Worm (Caenorhabditis elegans) whole organism, L4 larva: ENCODE results near the gene slc-25A21.
A peak's percentile ranks its signal among the peaks of the same experiment; 100 is the strongest.

Experiments
- F26F4.8 ChIP-seq: fragments of 200-800 bp; sonication (Bioruptor generic); conservative IDR thresholded peaks from 2 replicates; pipeline ENCODE4 v1.3.6; 2022; ENCODE audit warnings: missing genetic modification characterization, missing compliant biosample characterization
- F44E2.7 ChIP-seq: fragments of 200-800 bp; sonication (Bioruptor generic); IDR thresholded peaks from 2 replicates; pipeline ENCODE4 v2.1.2; 2022; ENCODE audit warnings: missing genetic modification characterization, missing compliant biosample characterization
- F49E8.2 ChIP-seq: sonication (generic microtip); optimal IDR thresholded peaks from 2 replicates; lab custom pipeline; 2016; ENCODE audit warnings: missing compliant biosample characterization, mild to moderate bottlenecking, missing genetic modification characterization, borderline replicate concordance
- T20F7.1 ChIP-seq: fragments of 200-800 bp; sonication (Bioruptor generic); optimal IDR thresholded peaks from 2 replicates; lab custom pipeline; 2018; ENCODE audit warnings: mild to moderate bottlenecking, missing genetic modification characterization, missing compliant biosample characterization
- ceh-28 ChIP-seq: fragments of 150-350 bp; optimal IDR thresholded peaks from 2 replicates; lab custom pipeline; 2014; ENCODE audit warnings: missing biosample characterization, missing genetic modification reagents, missing genetic modification characterization
- ceh-82 ChIP-seq: sonication (generic microtip); optimal IDR thresholded peaks from 2 replicates; lab custom pipeline; 2017; ENCODE audit warnings: missing biosample characterization, missing genetic modification characterization
- daf-16 ChIP-seq, 3 experiments: sonication (generic microtip); optimal IDR thresholded peaks; 2 replicates each; lab custom pipeline; 2016 to 2017; ENCODE audit warnings: missing genetic modification characterization in 3 of 3, missing genetic modification reagents in 3 of 3, mild to moderate bottlenecking in 2 of 3, missing compliant biosample characterization in 2 of 3, missing biosample characterization in 1 of 3, moderate library complexity in 1 of 3
- dmd-6 ChIP-seq: fragments of 200-800 bp; sonication (Bioruptor generic); IDR thresholded peaks from 2 replicates; pipeline ENCODE4 v1.3.6; 2022; ENCODE audit warnings: missing genetic modification reagents, missing genetic modification characterization, missing compliant biosample characterization
- dmd-9 ChIP-seq: fragments of 200-800 bp; sonication (Bioruptor generic); IDR thresholded peaks from 2 replicates; pipeline ENCODE4 v1.3.6; 2022; ENCODE audit warnings: missing genetic modification reagents, missing genetic modification characterization, missing compliant biosample characterization
- dpl-1 ChIP-seq: fragments of 150-350 bp; optimal IDR thresholded peaks from 2 replicates; lab custom pipeline; 2014; ENCODE audit warnings: missing biosample characterization, missing genetic modification reagents, missing genetic modification characterization
- dve-1 ChIP-seq: sonication (generic microtip); optimal IDR thresholded peaks from 2 replicates; lab custom pipeline; 2017; ENCODE audit warnings: antibody characterized with exemption, mild to moderate bottlenecking, missing genetic modification characterization, missing compliant biosample characterization; ENCODE audit not compliant: insufficient read depth
- egl-43 ChIP-seq: fragments of 200-800 bp; sonication (Bioruptor generic); IDR thresholded peaks from 2 replicates; pipeline ENCODE4 v1.3.6; 2022; ENCODE audit warnings: missing genetic modification reagents, missing genetic modification characterization, missing compliant biosample characterization
- gei-8 ChIP-seq: fragments of 200-800 bp; sonication (Bioruptor generic); optimal IDR thresholded peaks from 2 replicates; lab custom pipeline; 2018; ENCODE audit warnings: mild to moderate bottlenecking, missing genetic modification characterization, missing compliant biosample characterization
- hif-1 ChIP-seq, 2 experiments: sonication (generic microtip); optimal IDR thresholded peaks; 2 replicates each; lab custom pipeline; 2016 to 2017; ENCODE audit warnings: missing compliant biosample characterization in 2 of 2, missing genetic modification characterization in 2 of 2, missing genetic modification reagents in 2 of 2, missing genotype in 2 of 2, mild to moderate bottlenecking in 1 of 2
- hlh-11 ChIP-seq: fragments of 200-800 bp; sonication (Bioruptor generic); optimal IDR thresholded peaks from 2 replicates; lab custom pipeline; 2018; ENCODE audit warnings: mild to moderate bottlenecking, missing genetic modification characterization, missing compliant biosample characterization
- hlh-30 ChIP-seq: sonication (generic microtip); optimal IDR thresholded peaks from 2 replicates; lab custom pipeline; 2017; ENCODE audit warnings: antibody characterized with exemption, mild to moderate bottlenecking, missing genetic modification characterization, missing compliant biosample characterization; ENCODE audit not compliant: insufficient read depth
- hmg-1.1 ChIP-seq: fragments of 200-800 bp; sonication (Bioruptor generic); IDR thresholded peaks from 2 replicates; pipeline ENCODE4 v1.3.6; 2022; ENCODE audit warnings: missing genetic modification reagents, missing genetic modification characterization, missing compliant biosample characterization
- jun-1 ChIP-seq: fragments of 150-350 bp; optimal IDR thresholded peaks from 2 replicates; lab custom pipeline; 2014; ENCODE audit warnings: missing biosample characterization, missing genetic modification reagents, missing genetic modification characterization
- lin-13 ChIP-seq: fragments of 150-350 bp; optimal IDR thresholded peaks from 2 replicates; lab custom pipeline; 2014; ENCODE audit warnings: missing biosample characterization, missing genetic modification reagents, missing genetic modification characterization
- mdl-1 ChIP-seq, 2 experiments: fragments of 150-350 bp in 1 of 2; sonication (generic microtip) in 1 of 2; optimal IDR thresholded peaks; 2 replicates each; lab custom pipeline; 2014 to 2017; ENCODE audit warnings: missing biosample characterization in 2 of 2, missing genetic modification characterization in 2 of 2
- mdt-29 ChIP-seq: fragments of 200-800 bp; sonication (Bioruptor generic); IDR thresholded peaks from 2 replicates; pipeline ENCODE4 v1.3.6; 2022; ENCODE audit warnings: missing genetic modification reagents, missing genetic modification characterization, missing compliant biosample characterization
- mep-1 ChIP-seq: fragments of 150-350 bp; sonication (generic microtip); optimal IDR thresholded peaks from 3 replicates; lab custom pipeline; 2014; ENCODE audit warnings: missing biosample characterization, missing genetic modification characterization
- mes-2 ChIP-seq: sonication (generic microtip); optimal IDR thresholded peaks from 2 replicates; lab custom pipeline; 2016; ENCODE audit warnings: missing genotype, mild to moderate bottlenecking, missing genetic modification characterization, missing compliant biosample characterization; ENCODE audit not compliant: poor library complexity, severe bottlenecking
- nhr-102 ChIP-seq: sonication (generic microtip); optimal IDR thresholded peaks from 2 replicates; lab custom pipeline; 2016; ENCODE audit warnings: mild to moderate bottlenecking, missing genetic modification characterization, moderate library complexity, missing compliant biosample characterization
- nhr-28 ChIP-seq: fragments of 150-350 bp; optimal IDR thresholded peaks from 2 replicates; lab custom pipeline; 2014; ENCODE audit warnings: missing biosample characterization, missing genetic modification characterization
- nhr-42 ChIP-seq: fragments of 200-800 bp; sonication (Bioruptor generic); IDR thresholded peaks from 2 replicates; pipeline ENCODE4 v1.3.6; 2022; ENCODE audit warnings: missing genetic modification characterization, missing compliant biosample characterization
- nhr-6 ChIP-seq: fragments of 150-350 bp; optimal IDR thresholded peaks from 2 replicates; lab custom pipeline; 2014; ENCODE audit warnings: missing biosample characterization, missing genetic modification characterization
- nhr-77 ChIP-seq: fragments of 150-350 bp; optimal IDR thresholded peaks from 2 replicates; lab custom pipeline; 2014; ENCODE audit warnings: missing biosample characterization, missing genetic modification characterization
- php-3 ChIP-seq: fragments of 200-800 bp; sonication (Bioruptor generic); IDR thresholded peaks from 2 replicates; pipeline ENCODE4 v1.3.6; 2022; ENCODE audit warnings: missing genetic modification reagents, missing genetic modification characterization, missing compliant biosample characterization
- pqm-1 ChIP-seq: sonication (generic microtip); optimal IDR thresholded peaks from 2 replicates; lab custom pipeline; 2017; ENCODE audit warnings: missing biosample characterization, missing genetic modification characterization
- sdz-12 ChIP-seq: fragments of 200-800 bp; sonication (Bioruptor generic); optimal IDR thresholded peaks from 2 replicates; lab custom pipeline; 2018; ENCODE audit warnings: mild to moderate bottlenecking, missing genetic modification characterization, missing compliant biosample characterization
- set-16 ChIP-seq: fragments of 200-800 bp; sonication (Bioruptor generic); IDR thresholded peaks from 2 replicates; pipeline ENCODE4 v1.3.6; 2022; ENCODE audit warnings: missing genetic modification reagents, missing genetic modification characterization, missing compliant biosample characterization
- tra-1 ChIP-seq: fragments of 200-800 bp; sonication (Bioruptor generic); IDR thresholded peaks from 2 replicates; pipeline ENCODE4 v1.3.6; 2022; ENCODE audit warnings: missing genetic modification reagents, missing genetic modification characterization, missing compliant biosample characterization
- unc-62 ChIP-seq, 3 experiments: fragments of 150-350 bp in 1 of 3; sonication (generic microtip); optimal IDR thresholded peaks in 2 of 3; peaks in 1 of 3; 1 replicate in 1 of 3; 2 replicates in 2 of 3; lab custom pipeline; 2014 to 2017; ENCODE audit warnings: missing biosample characterization in 3 of 3, missing genetic modification characterization in 3 of 3, missing genetic modification reagents in 3 of 3, missing genotype in 1 of 3
- vab-7 ChIP-seq: fragments of 200-800 bp; sonication (Bioruptor generic); IDR thresholded peaks from 2 replicates; pipeline ENCODE4 v1.3.6; 2022; ENCODE audit warnings: missing genetic modification reagents, missing genetic modification characterization, missing compliant biosample characterization

Gene slc-25A21

ce11 chrX:16189227-16189906 is at the start of gene slc-25A21:
slc-25A21 (plus strand) TSS chrX:16189856.
- no peak for TF ChIP-seq pqm-1 (tag; lab: Kevin White, UChicago)
- no peak for TF ChIP-seq daf-16 (GFP tag; optimal IDR thresholded peaks at IDR 0.05; lab: Kevin White, UChicago)
- TF ChIP-seq daf-16 (tag; optimal IDR thresholded peaks at IDR 0.05; lab: Kevin White, UChicago): peak; percentile 22
- peak; percentile 14 for TF ChIP-seq nhr-28
- TF ChIP-seq tra-1 (GFP tag; lab: Robert Waterston, UW): no peak
- TF ChIP-seq dmd-6 (GFP tag; lab: Robert Waterston, UW): peak; percentile 9; the same call in 1 of the 2 replicates
- peak in 1 of 2 experiments; percentile 30 for TF ChIP-seq mdl-1 (tag; optimal IDR thresholded peaks at IDR 0.05; lab: Kevin White, UChicago)
- TF ChIP-seq, all 104 proteins: peak for 4

DNA sequence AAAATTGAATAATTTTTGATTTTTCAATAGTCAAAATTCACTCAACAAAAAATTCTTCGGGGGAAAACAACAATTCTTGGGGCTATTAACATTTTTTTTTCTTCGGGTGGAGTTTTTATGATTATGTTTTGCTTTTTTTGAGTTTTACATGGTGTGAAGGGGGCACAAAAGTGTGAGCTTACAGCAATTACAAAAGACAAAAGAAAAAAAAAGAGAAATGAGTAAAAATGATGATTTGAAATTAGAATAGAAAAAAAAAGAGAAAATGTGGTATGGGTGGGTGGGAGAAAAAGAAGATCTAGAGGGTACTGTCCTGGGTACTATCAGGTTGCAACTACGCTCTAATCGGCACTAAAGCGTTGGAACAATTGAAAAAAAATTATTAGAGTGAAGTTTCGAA is 48.8 kb upstream of the slc-25A21 start:
- no peak for TF ChIP-seq mep-1 (tag; lab: Kevin White, UChicago)
- TF ChIP-seq unc-62 (GFP tag; optimal IDR thresholded peaks at IDR 0.05 in 1 of 2; lab: Kevin White, UChicago): peak in 1 of 2 experiments; percentile 92
- TF ChIP-seq unc-62 (tag; optimal IDR thresholded peaks at IDR 0.05; lab: Kevin White, UChicago): no peak

ce11 chrX:16143853-16144252 is 45.8 kb upstream of the slc-25A21 start:
- no peak for TF ChIP-seq nhr-6 (tag; lab: Kevin White, UChicago)
- TF ChIP-seq mep-1 (tag; lab: Kevin White, UChicago): peak; percentile 26
- peak; percentile 35 for TF ChIP-seq hlh-11
- peak; percentile 56 for TF ChIP-seq hlh-30
- no peak for TF ChIP-seq php-3 (GFP tag; lab: Robert Waterston, UW)
- TF ChIP-seq F26F4.8: no peak
- no peak for TF ChIP-seq jun-1 (tag; lab: Kevin White, UChicago)
- no peak for TF ChIP-seq dmd-9 (GFP tag; lab: Robert Waterston, UW)
- peak in 1 of 2 experiments; percentile 20 for TF ChIP-seq hif-1 (tag; optimal IDR thresholded peaks at IDR 0.05; lab: Kevin White, UChicago)
- peak; percentile 60 for TF ChIP-seq nhr-28
- TF ChIP-seq mes-2 (tag; lab: Kevin White, UChicago): peak; percentile 20
- TF ChIP-seq ceh-28 (tag; lab: Kevin White, UChicago): peak; percentile 31
- TF ChIP-seq gei-8: no peak
- TF ChIP-seq nhr-102 (tag; lab: Kevin White, UChicago): no peak
- TF ChIP-seq hmg-1.1: 0 out of 2 replicates have a peak, but pooled peaks have one; percentile 38
- TF ChIP-seq T20F7.1 (GFP tag; lab: Kevin White, UChicago): no peak
- TF ChIP-seq dve-1 (tag; lab: Kevin White, UChicago): peak; percentile 42
- TF ChIP-seq nhr-42 (GFP tag; lab: Robert Waterston, UW): no peak

- no peak for TF ChIP-seq lin-13
- no peak for TF ChIP-seq nhr-77
- TF ChIP-seq ceh-82 (tag; lab: Kevin White, UChicago): no peak
- 0 out of 2 replicates have a peak, but pooled peaks have one; percentile 6 for TF ChIP-seq tra-1 (GFP tag; lab: Robert Waterston, UW)
- TF ChIP-seq egl-43 (GFP tag; lab: Robert Waterston, UW): peak; percentile 58; the same call in 1 of the 2 replicates
- TF ChIP-seq mdt-29 (GFP tag; lab: Robert Waterston, UW): no peak
- 0 out of 2 replicates have a peak, but pooled peaks have one; percentile 21 for TF ChIP-seq vab-7 (GFP tag; lab: Robert Waterston, UW)
- TF ChIP-seq sdz-12 (GFP tag; lab: Kevin White, UChicago): peak; percentile 73
- TF ChIP-seq set-16 (GFP tag; lab: Robert Waterston, UW): peak; percentile 96
- TF ChIP-seq F44E2.7: 0 out of 2 replicates have a peak, but pooled peaks have one; percentile 12
- 0 out of 2 replicates have a peak, but pooled peaks have one; percentile 38 for TF ChIP-seq nhr-42 (GFP tag; lab: Robert Waterston, UW)
- no peak for TF ChIP-seq F49E8.2 (tag; lab: Kevin White, UChicago)
- TF ChIP-seq dpl-1 (GFP tag; lab: Kevin White, UChicago): no peak
These were observed 45.1 kb upstream of the slc-25A21 start for ce11 chrX:16144584-16144983.
